Worm (Caenorhabditis elegans): ENCODE measurements around the gene ZK112.4.

Gene ZK112.4

DNA sequence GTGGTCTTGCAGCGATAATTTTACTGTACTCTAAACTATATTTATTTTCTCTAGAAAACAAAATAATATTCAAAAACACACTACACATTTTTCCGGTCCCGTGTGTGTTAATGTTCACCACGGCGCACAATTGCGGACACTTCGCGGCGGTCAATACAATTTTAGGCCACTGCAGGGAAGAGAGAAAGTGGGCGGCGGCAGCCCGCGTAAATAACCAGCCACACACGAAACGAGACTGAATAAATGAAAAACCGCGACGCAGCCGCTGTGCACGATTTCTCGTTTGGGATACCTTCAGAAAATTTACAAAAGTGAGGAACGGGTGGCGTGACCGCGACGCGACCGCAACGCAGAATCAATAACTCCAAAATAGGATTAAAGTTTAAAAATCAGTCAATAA lies 18.9 kb downstream of the ZK112.4 start:
- peak; percentile 8 for TF ChIP-seq syd-9 (tag; optimal IDR thresholded peaks at IDR 0.05)
- peak; percentile 43 for TF ChIP-seq ceh-34 (tag; optimal IDR thresholded peaks at IDR 0.05)
- TF ChIP-seq ceh-18 (tag; optimal IDR thresholded peaks at IDR 0.05) = peak; percentile 28
- TF ChIP-seq ceh-19 (GFP tag; optimal IDR thresholded peaks at IDR 0.05) = peak; percentile 8
- TF ChIP-seq ceh-14 (tag; optimal IDR thresholded peaks at IDR 0.05) = peak; percentile 36
- TF ChIP-seq hlh-30 (tag; optimal IDR thresholded peaks at IDR 0.05; ENCODE audit: insufficient read depth) = no peak
- peak; percentile 68 for TF ChIP-seq rnt-1 (tag; optimal IDR thresholded peaks at IDR 0.05)
- peak; percentile 45 for TF ChIP-seq elt-2 (tag; optimal IDR thresholded peaks at IDR 0.05)
- peak; percentile 48 for TF ChIP-seq pros-1 (tag; optimal IDR thresholded peaks at IDR 0.05)
- peak; percentile 69 for TF ChIP-seq nfya-1 (tag; optimal IDR thresholded peaks at IDR 0.05)
- no peak for TF ChIP-seq ztf-16 (tag; optimal IDR thresholded peaks at IDR 0.05)
- TF ChIP-seq K09A11.1 (tag; optimal IDR thresholded peaks at IDR 0.05; ENCODE audit: insufficient read depth) = no peak
- TF ChIP-seq ref-2 (tag; optimal IDR thresholded peaks at IDR 0.05) = peak; percentile 41
- TF ChIP-seq ceh-2 (tag; optimal IDR thresholded peaks at IDR 0.05) = peak; percentile 30
- TF ChIP-seq F13H6.1 (tag; optimal IDR thresholded peaks at IDR 0.05) = peak; percentile 4
- peak; percentile 65 for TF ChIP-seq ceh-31 (tag; optimal IDR thresholded peaks at IDR 0.05)
- no peak for TF ChIP-seq nhr-232 (tag; optimal IDR thresholded peaks at IDR 0.05)
- peak; percentile 64 for TF ChIP-seq ceh-48 (tag; optimal IDR thresholded peaks at IDR 0.05)
- TF ChIP-seq sox-4 (tag; optimal IDR thresholded peaks at IDR 0.05) = peak; percentile 18
- TF ChIP-seq unc-42 (tag; optimal IDR thresholded peaks at IDR 0.05) = peak; percentile 63
- TF ChIP-seq tbx-2 (tag; optimal IDR thresholded peaks at IDR 0.05) = peak; percentile 55

ce11 chrIII:7710066-7710465 lies 19.7 kb downstream of the ZK112.4 start:
- TF ChIP-seq madf-2 (tag; optimal IDR thresholded peaks at IDR 0.05) = peak; percentile 14
- no peak for TF ChIP-seq T23F11.4 (GFP tag; optimal IDR thresholded peaks at IDR 0.05)
- TF ChIP-seq dve-1 (tag; optimal IDR thresholded peaks at IDR 0.05) = peak; percentile 55
- TF ChIP-seq rnt-1 (tag; optimal IDR thresholded peaks at IDR 0.05) = no peak
- peak; percentile 13 for TF ChIP-seq ceh-34 (tag; optimal IDR thresholded peaks at IDR 0.05)
- TF ChIP-seq hlh-8 (tag; optimal IDR thresholded peaks at IDR 0.05) = no peak
- TF ChIP-seq ceh-48 (tag; optimal IDR thresholded peaks at IDR 0.05) = peak; percentile 71
- no peak for TF ChIP-seq syd-9 (tag; optimal IDR thresholded peaks at IDR 0.05)
- no peak for TF ChIP-seq dmd-4 (tag; optimal IDR thresholded peaks at IDR 0.05; ENCODE audit: borderline replicate concordance)
- no peak for TF ChIP-seq ahr-1 (tag; optimal IDR thresholded peaks at IDR 0.05)
- TF ChIP-seq ceh-30 (tag; optimal IDR thresholded peaks at IDR 0.05) = no peak
- TF ChIP-seq tbx-2 (tag; optimal IDR thresholded peaks at IDR 0.05) = peak; percentile 59
- no peak for TF ChIP-seq hlh-6 (tag; optimal IDR thresholded peaks at IDR 0.05)
- peak; percentile 32 for TF ChIP-seq unc-42 (tag; optimal IDR thresholded peaks at IDR 0.05)
- TF ChIP-seq unc-3 (GFP tag; conservative IDR thresholded peaks at IDR 0.05) = no peak
- TF ChIP-seq unc-3 (tag; optimal IDR thresholded peaks at IDR 0.05) = no peak
- peak; percentile 43 for TF ChIP-seq pros-1 (tag; optimal IDR thresholded peaks at IDR 0.05)
- TF ChIP-seq ets-4 (tag; optimal IDR thresholded peaks at IDR 0.05) = peak; percentile 7
- TF ChIP-seq ceh-31 (tag; optimal IDR thresholded peaks at IDR 0.05) = peak; percentile 81
- peak; percentile 61 for TF ChIP-seq unc-55 (GFP tag; optimal IDR thresholded peaks at IDR 0.05)
- TF ChIP-seq unc-86 (tag; optimal IDR thresholded peaks at IDR 0.05) = no peak
- TF ChIP-seq tbx-7 (tag; optimal IDR thresholded peaks at IDR 0.05) = no peak
- TF ChIP-seq F13H6.1 (tag; optimal IDR thresholded peaks at IDR 0.05) = peak; percentile 36
- TF ChIP-seq nfya-1 (tag; optimal IDR thresholded peaks at IDR 0.05) = peak; percentile 83
- peak; percentile 28 for TF ChIP-seq ceh-18 (tag; optimal IDR thresholded peaks at IDR 0.05)
- peak; percentile 44 for TF ChIP-seq ref-2 (tag; optimal IDR thresholded peaks at IDR 0.05)
- peak; percentile 37 for TF ChIP-seq hlh-30 (tag; optimal IDR thresholded peaks at IDR 0.05; ENCODE audit: insufficient read depth)
- no peak for TF ChIP-seq pha-4 (tag; optimal IDR thresholded peaks at IDR 0.05)

- no peak for TF ChIP-seq sox-2 (GFP tag; IDR thresholded peaks at IDR 0.05)
- no peak for TF ChIP-seq ceh-18 (tag; optimal IDR thresholded peaks at IDR 0.05)
- no peak for TF ChIP-seq ahr-1 (tag; optimal IDR thresholded peaks at IDR 0.05)
- TF ChIP-seq zip-5 (tag; optimal IDR thresholded peaks at IDR 0.05) = no peak
- no peak for TF ChIP-seq hlh-30 (tag; optimal IDR thresholded peaks at IDR 0.05; ENCODE audit: insufficient read depth)
- TF ChIP-seq ttx-3 (tag; optimal IDR thresholded peaks at IDR 0.05) = no peak
- no peak for TF ChIP-seq ceh-22 (tag; optimal IDR thresholded peaks at IDR 0.05)
- no peak for TF ChIP-seq fkh-6 (tag; optimal IDR thresholded peaks at IDR 0.05)
These were observed 20.4 kb downstream of the ZK112.4 start, which contains the start of gene lin-13 for ce11 chrIII:7709391-7709790. lin-13 (minus strand) TSS chrIII:7709491.

Data from whole organism, late embryonic.